Worm (Caenorhabditis elegans) whole organism, L4 larva: ENCODE data around the gene T20D4.11.

Experiments used
- D1046.2 ChIP-seq: fragments of 200-800 bp; sonication (Bioruptor generic); IDR thresholded peaks from 2 replicates; pipeline ENCODE4 v1.3.6; 2022; ENCODE audit warnings: missing genetic modification characterization, missing compliant biosample characterization
- F49E8.2 ChIP-seq: sonication (generic microtip); optimal IDR thresholded peaks from 2 replicates; lab custom pipeline; 2016; ENCODE audit warnings: missing compliant biosample characterization, mild to moderate bottlenecking, missing genetic modification characterization, borderline replicate concordance
- R02D3.7 ChIP-seq: fragments of 150-350 bp; sonication (generic microtip); optimal IDR thresholded peaks from 3 replicates; lab custom pipeline; 2014; ENCODE audit warnings: missing biosample characterization, missing genetic modification characterization
- T26A8.4 ChIP-seq: fragments of 200-800 bp; sonication (Bioruptor generic); IDR thresholded peaks from 2 replicates; pipeline ENCODE4 v1.3.6; 2022; ENCODE audit warnings: missing genetic modification characterization, missing compliant biosample characterization
- Y105C5A.15 ChIP-seq: fragments of 200-800 bp; sonication (Bioruptor generic); IDR thresholded peaks from 2 replicates; pipeline ENCODE4 v1.3.6; 2022; ENCODE audit warnings: missing genetic modification characterization, missing compliant biosample characterization
- Y5F2A.4 ChIP-seq: fragments of 200-800 bp; sonication (Bioruptor generic); optimal IDR thresholded peaks from 2 replicates; lab custom pipeline; 2018; ENCODE audit warnings: mild to moderate bottlenecking, missing genetic modification characterization, missing compliant biosample characterization
- ZK546.5 ChIP-seq, 2 experiments: sonication (generic microtip); optimal IDR thresholded peaks; 2 replicates each; lab custom pipeline; 2017; ENCODE audit warnings: missing biosample characterization in 2 of 2, missing genetic modification characterization in 2 of 2
- aha-1 ChIP-seq: fragments of 150-350 bp; peaks from one replicate; lab custom pipeline; 2014; ENCODE audit warnings: missing biosample characterization, missing genetic modification characterization
- aly-2 ChIP-seq: sonication (generic microtip); optimal IDR thresholded peaks from 2 replicates; lab custom pipeline; 2018; ENCODE audit warnings: missing biosample characterization, missing genetic modification characterization
- ama-1 ChIP-seq: fragments of 150-350 bp; optimal IDR thresholded peaks from 2 replicates; lab custom pipeline; 2014; ENCODE audit warnings: inconsistent platforms, mixed read lengths
- arid-1 ChIP-seq: fragments of 200-800 bp; sonication (Bioruptor generic); conservative IDR thresholded peaks from 2 replicates; pipeline ENCODE4 v1.3.6; 2022; ENCODE audit warnings: missing genetic modification reagents, missing genetic modification characterization, missing compliant biosample characterization
- ceh-20 ChIP-seq: fragments of 200-800 bp; sonication (Bioruptor generic); IDR thresholded peaks from 2 replicates; pipeline ENCODE4 v1.3.6; 2022; ENCODE audit warnings: missing genetic modification reagents, missing genetic modification characterization, missing compliant biosample characterization
- ceh-28 ChIP-seq: fragments of 150-350 bp; optimal IDR thresholded peaks from 2 replicates; lab custom pipeline; 2014; ENCODE audit warnings: missing biosample characterization, missing genetic modification reagents, missing genetic modification characterization
- ceh-82 ChIP-seq: sonication (generic microtip); optimal IDR thresholded peaks from 2 replicates; lab custom pipeline; 2017; ENCODE audit warnings: missing biosample characterization, missing genetic modification characterization
- cey-2 ChIP-seq: sonication (generic microtip); optimal IDR thresholded peaks from 3 replicates; lab custom pipeline; 2017; ENCODE audit warnings: missing genetic modification characterization, mild to moderate bottlenecking, missing compliant biosample characterization, antibody characterized with exemption, borderline replicate concordance; ENCODE audit not compliant: insufficient read depth
- ctbp-1 ChIP-seq: fragments of 200-800 bp; sonication (Bioruptor generic); IDR thresholded peaks from 2 replicates; pipeline ENCODE4 v1.3.6; 2022; ENCODE audit warnings: missing genetic modification reagents, missing genetic modification characterization, missing compliant biosample characterization
- daf-16 ChIP-seq, 3 experiments: sonication (generic microtip); optimal IDR thresholded peaks; 2 replicates each; lab custom pipeline; 2016 to 2017; ENCODE audit warnings: missing genetic modification characterization in 3 of 3, missing genetic modification reagents in 3 of 3, mild to moderate bottlenecking in 2 of 3, missing compliant biosample characterization in 2 of 3, missing biosample characterization in 1 of 3, moderate library complexity in 1 of 3
- dmd-6 ChIP-seq: fragments of 200-800 bp; sonication (Bioruptor generic); IDR thresholded peaks from 2 replicates; pipeline ENCODE4 v1.3.6; 2022; ENCODE audit warnings: missing genetic modification reagents, missing genetic modification characterization, missing compliant biosample characterization
- dmd-9 ChIP-seq: fragments of 200-800 bp; sonication (Bioruptor generic); IDR thresholded peaks from 2 replicates; pipeline ENCODE4 v1.3.6; 2022; ENCODE audit warnings: missing genetic modification reagents, missing genetic modification characterization, missing compliant biosample characterization
- hif-1 ChIP-seq, 2 experiments: sonication (generic microtip); optimal IDR thresholded peaks; 2 replicates each; lab custom pipeline; 2016 to 2017; ENCODE audit warnings: missing compliant biosample characterization in 2 of 2, missing genetic modification characterization in 2 of 2, missing genetic modification reagents in 2 of 2, missing genotype in 2 of 2, mild to moderate bottlenecking in 1 of 2
- hlh-11 ChIP-seq: fragments of 200-800 bp; sonication (Bioruptor generic); optimal IDR thresholded peaks from 2 replicates; lab custom pipeline; 2018; ENCODE audit warnings: mild to moderate bottlenecking, missing genetic modification characterization, missing compliant biosample characterization
- hlh-30 ChIP-seq: sonication (generic microtip); optimal IDR thresholded peaks from 2 replicates; lab custom pipeline; 2017; ENCODE audit warnings: antibody characterized with exemption, mild to moderate bottlenecking, missing genetic modification characterization, missing compliant biosample characterization; ENCODE audit not compliant: insufficient read depth
- hmg-1.1 ChIP-seq: fragments of 200-800 bp; sonication (Bioruptor generic); IDR thresholded peaks from 2 replicates; pipeline ENCODE4 v1.3.6; 2022; ENCODE audit warnings: missing genetic modification reagents, missing genetic modification characterization, missing compliant biosample characterization
- lin-1 ChIP-seq: fragments of 200-800 bp; sonication (Bioruptor generic); IDR thresholded peaks from 2 replicates; pipeline ENCODE4 v1.3.6; 2022; ENCODE audit warnings: missing genetic modification reagents, missing genetic modification characterization, missing compliant biosample characterization
- lin-15B ChIP-seq: fragments of 150-350 bp; sonication (generic microtip); optimal IDR thresholded peaks from 3 replicates; lab custom pipeline; 2014; ENCODE audit warnings: missing biosample characterization, missing genetic modification characterization
- lin-29 ChIP-seq: fragments of 200-800 bp; sonication (Bioruptor generic); IDR thresholded peaks from 2 replicates; pipeline ENCODE4 v1.3.6; 2022; ENCODE audit warnings: missing genetic modification reagents, missing genetic modification characterization, missing compliant biosample characterization
- lin-38 ChIP-seq: fragments of 200-800 bp; sonication (Bioruptor generic); IDR thresholded peaks from 2 replicates; pipeline ENCODE4 v1.3.6; 2022; ENCODE audit warnings: missing genetic modification reagents, missing genetic modification characterization, missing compliant biosample characterization
- lsy-2 ChIP-seq, 2 experiments: fragments of 150-350 bp in 1 of 2; sonication (generic microtip) in 1 of 2; optimal IDR thresholded peaks; 2 replicates each; lab custom pipeline; 2014 to 2017; ENCODE audit warnings: missing biosample characterization in 2 of 2, missing genetic modification characterization in 2 of 2
- mdl-1 ChIP-seq, 2 experiments: fragments of 150-350 bp in 1 of 2; sonication (generic microtip) in 1 of 2; optimal IDR thresholded peaks; 2 replicates each; lab custom pipeline; 2014 to 2017; ENCODE audit warnings: missing biosample characterization in 2 of 2, missing genetic modification characterization in 2 of 2
- mdt-29 ChIP-seq: fragments of 200-800 bp; sonication (Bioruptor generic); IDR thresholded peaks from 2 replicates; pipeline ENCODE4 v1.3.6; 2022; ENCODE audit warnings: missing genetic modification reagents, missing genetic modification characterization, missing compliant biosample characterization
- mep-1 ChIP-seq: fragments of 150-350 bp; sonication (generic microtip); optimal IDR thresholded peaks from 3 replicates; lab custom pipeline; 2014; ENCODE audit warnings: missing biosample characterization, missing genetic modification characterization
- nhr-11 ChIP-seq: fragments of 150-350 bp; optimal IDR thresholded peaks from 2 replicates; lab custom pipeline; 2014; ENCODE audit warnings: missing biosample characterization, missing genetic modification characterization
- nhr-111 ChIP-seq: fragments of 200-800 bp; sonication (Bioruptor generic); optimal IDR thresholded peaks from 2 replicates; lab custom pipeline; 2018; ENCODE audit warnings: mild to moderate bottlenecking, missing genetic modification characterization, missing compliant biosample characterization
- nhr-25 ChIP-seq: sonication (generic microtip); optimal IDR thresholded peaks from 2 replicates; lab custom pipeline; 2017; ENCODE audit warnings: missing genetic modification characterization, mild to moderate bottlenecking, missing compliant biosample characterization, antibody characterized with exemption, moderate library complexity, borderline replicate concordance; ENCODE audit not compliant: insufficient read depth
- nhr-28 ChIP-seq: fragments of 150-350 bp; optimal IDR thresholded peaks from 2 replicates; lab custom pipeline; 2014; ENCODE audit warnings: missing biosample characterization, missing genetic modification characterization
- nhr-48 ChIP-seq: sonication (generic microtip); optimal IDR thresholded peaks from 2 replicates; lab custom pipeline; 2016; ENCODE audit warnings: mild to moderate bottlenecking, missing genetic modification characterization, missing compliant biosample characterization
- nhr-6 ChIP-seq: fragments of 150-350 bp; optimal IDR thresholded peaks from 2 replicates; lab custom pipeline; 2014; ENCODE audit warnings: missing biosample characterization, missing genetic modification characterization
- nhr-76 ChIP-seq: fragments of 150-350 bp; optimal IDR thresholded peaks from 2 replicates; lab custom pipeline; 2014; ENCODE audit warnings: missing biosample characterization, missing genetic modification characterization
- nhr-77 ChIP-seq: fragments of 150-350 bp; optimal IDR thresholded peaks from 2 replicates; lab custom pipeline; 2014; ENCODE audit warnings: missing biosample characterization, missing genetic modification characterization
- php-3 ChIP-seq: fragments of 200-800 bp; sonication (Bioruptor generic); IDR thresholded peaks from 2 replicates; pipeline ENCODE4 v1.3.6; 2022; ENCODE audit warnings: missing genetic modification reagents, missing genetic modification characterization, missing compliant biosample characterization
- sdz-12 ChIP-seq: fragments of 200-800 bp; sonication (Bioruptor generic); optimal IDR thresholded peaks from 2 replicates; lab custom pipeline; 2018; ENCODE audit warnings: mild to moderate bottlenecking, missing genetic modification characterization, missing compliant biosample characterization
- snpc-1.2 ChIP-seq: fragments of 200-800 bp; sonication (Bioruptor generic); IDR thresholded peaks from 2 replicates; pipeline ENCODE4 v1.3.6; 2022; ENCODE audit warnings: missing genetic modification reagents, missing genetic modification characterization, missing compliant biosample characterization
- snpc-4 ChIP-seq: fragments of 150-350 bp; optimal IDR thresholded peaks from 2 replicates; lab custom pipeline; 2014; ENCODE audit warnings: missing biosample characterization, missing genetic modification characterization
- unc-39 ChIP-seq: sonication (generic microtip); optimal IDR thresholded peaks from 2 replicates; lab custom pipeline; 2017; ENCODE audit warnings: missing biosample characterization, missing genetic modification characterization
- unc-62 ChIP-seq, 3 experiments: fragments of 150-350 bp in 1 of 3; sonication (generic microtip); optimal IDR thresholded peaks in 2 of 3; peaks in 1 of 3; 1 replicate in 1 of 3; 2 replicates in 2 of 3; lab custom pipeline; 2014 to 2017; ENCODE audit warnings: missing biosample characterization in 3 of 3, missing genetic modification characterization in 3 of 3, missing genetic modification reagents in 3 of 3, missing genotype in 1 of 3
- vab-7 ChIP-seq: fragments of 200-800 bp; sonication (Bioruptor generic); IDR thresholded peaks from 2 replicates; pipeline ENCODE4 v1.3.6; 2022; ENCODE audit warnings: missing genetic modification reagents, missing genetic modification characterization, missing compliant biosample characterization
- zag-1 ChIP-seq: fragments of 150-350 bp; optimal IDR thresholded peaks from 2 replicates; lab custom pipeline; 2014; ENCODE audit warnings: missing biosample characterization, missing genetic modification characterization
- zfp-2 ChIP-seq: sonication (generic microtip); optimal IDR thresholded peaks from 2 replicates; lab custom pipeline; 2016; ENCODE audit warnings: mild to moderate bottlenecking, missing genetic modification characterization, missing compliant biosample characterization
- zip-11 ChIP-seq: fragments of 200-800 bp; sonication (Bioruptor generic); IDR thresholded peaks from 2 replicates; pipeline ENCODE4 v1.3.6; 2022; ENCODE audit warnings: missing genetic modification characterization, missing compliant biosample characterization

The T20D4.11 gene

ce11 chrV:3388299-3388698 is 10.2 kb upstream of the T20D4.11 start (continued):
- TF ChIP-seq nhr-111 (GFP tag; lab: Kevin White, UChicago) (no peak), snpc-4 (tag; lab: Kevin White, UChicago) (no peak), D1046.2 (GFP tag; lab: Robert Waterston, UW) (no peak), R02D3.7 (tag; lab: Kevin White, UChicago) (no peak), aly-2 (tag; lab: Kevin White, UChicago) (no peak), dmd-6 (peak; percentile 81), unc-39 (tag; lab: Kevin White, UChicago) (no peak), F49E8.2 (no peak), php-3 (GFP tag; lab: Robert Waterston, UW) (0 out of 2 replicates have a peak, but pooled peaks have one; percentile 42), hif-1 (tag; optimal IDR thresholded peaks at IDR 0.05; lab: Kevin White, UChicago) (no peak), arid-1 (GFP tag; lab: Robert Waterston, UW) (no peak), lin-38 (no peak), sdz-12 (GFP tag; lab: Kevin White, UChicago) (no peak), ceh-82 (tag; lab: Kevin White, UChicago) (no peak), Y5F2A.4 (GFP tag; lab: Kevin White, UChicago) (no peak), nhr-77 (tag; lab: Kevin White, UChicago) (peak; percentile 54), lin-15B (no peak), mdl-1 (tag; optimal IDR thresholded peaks at IDR 0.05; lab: Kevin White, UChicago) (peak; percentile 62 to 73), ZK546.5 (tag; optimal IDR thresholded peaks at IDR 0.05; lab: Kevin White, UChicago) (no peak), vab-7 (GFP tag; lab: Robert Waterston, UW) (no peak), mdt-29 (GFP tag; lab: Robert Waterston, UW) (no peak), nhr-48 (tag; lab: Kevin White, UChicago) (peak; percentile 82), hmg-1.1 (GFP tag; lab: Robert Waterston, UW) (peak; percentile 42; the same call in 1 of the 2 replicates), Y105C5A.15 (GFP tag; lab: Robert Waterston, UW) (no peak), hlh-30 (peak; percentile 57), zag-1 (tag; lab: Kevin White, UChicago) (no peak), cey-2 (no peak), nhr-28 (tag; lab: Kevin White, UChicago) (peak; percentile 90), dmd-9 (GFP tag; lab: Robert Waterston, UW) (no peak)

ce11 chrV:3391005-3391404 is 7.5 kb upstream of the T20D4.11 start:
- peak in 1 of 2 experiments; percentile 67 for TF ChIP-seq unc-62 (GFP tag; optimal IDR thresholded peaks at IDR 0.05 in 1 of 2; lab: Kevin White, UChicago)
- no peak for TF ChIP-seq unc-62 (tag; optimal IDR thresholded peaks at IDR 0.05; lab: Kevin White, UChicago)
- TF ChIP-seq daf-16 (GFP tag; optimal IDR thresholded peaks at IDR 0.05; lab: Kevin White, UChicago), result peak in 1 of 2 experiments; percentile 43
- no peak for TF ChIP-seq daf-16 (tag; optimal IDR thresholded peaks at IDR 0.05; lab: Kevin White, UChicago)
- no peak for TF ChIP-seq ceh-28 (tag; lab: Kevin White, UChicago)
- TF ChIP-seq mep-1 (tag; lab: Kevin White, UChicago), result peak; percentile 85
- no peak for TF ChIP-seq lin-1
- no peak for TF ChIP-seq ama-1 (lab: Kevin White, UChicago)
- no peak for TF ChIP-seq zip-11 (GFP tag; lab: Robert Waterston, UW)
- TF ChIP-seq nhr-77 (tag; lab: Kevin White, UChicago), result peak; percentile 53
- no peak for TF ChIP-seq snpc-1.2
- TF ChIP-seq ceh-20, result peak; percentile 49; the same call in 1 of the 2 replicates
- peak; percentile 57; the same call in 1 of the 2 replicates for TF ChIP-seq ctbp-1
- peak; percentile 86 for TF ChIP-seq nhr-6
- peak; percentile 83 for TF ChIP-seq nhr-11 (tag; lab: Kevin White, UChicago)
- TF ChIP-seq nhr-48 (tag; lab: Kevin White, UChicago), result peak; percentile 96
- TF ChIP-seq hmg-1.1 (GFP tag; lab: Robert Waterston, UW), result peak; percentile 78
- peak; percentile 18 for TF ChIP-seq cey-2
- peak; percentile 94 for TF ChIP-seq dmd-6
- peak; percentile 44; the same call in 1 of the 2 replicates for TF ChIP-seq T26A8.4
- peak; percentile 95 for TF ChIP-seq aha-1
- peak; percentile 75 to 87 for TF ChIP-seq lsy-2 (tag; optimal IDR thresholded peaks at IDR 0.05; lab: Kevin White, UChicago)
- no peak for TF ChIP-seq lin-38
- TF ChIP-seq nhr-76, result peak; percentile 62
- peak; percentile 93 for TF ChIP-seq hlh-11 (tag; lab: Kevin White, UChicago)
- TF ChIP-seq zfp-2 (tag; lab: Kevin White, UChicago), result peak; percentile 7
- no peak for TF ChIP-seq lin-29 (GFP tag; lab: Robert Waterston, UW)
- TF ChIP-seq nhr-25 (tag; lab: Kevin White, UChicago), result peak; percentile 91
